Fruit fly (Drosophila melanogaster) whole organism, embryonic: ENCODE results near the gene mTerf3.

Source experiments
- Awh ChIP-seq: fragments of 200-800 bp; sonication (Bioruptor generic); IDR thresholded peaks from 2 replicates; pipeline ENCODE4, ENCODE4 v1.3.6; 2022; ENCODE audit warnings: missing biosample characterization, missing genetic modification characterization
- CG10321 ChIP-seq: fragments of 200-800 bp; sonication (Bioruptor generic); IDR thresholded peaks from 2 replicates; pipeline ENCODE4 v1.3.6; 2022; ENCODE audit warnings: missing biosample characterization, missing genetic modification characterization
- CG18764 ChIP-seq: fragments of 200-800 bp; sonication (Bioruptor generic); optimal IDR thresholded peaks from 3 replicates; lab custom pipeline; 2016; ENCODE audit warnings: missing biosample characterization, missing genetic modification characterization
- CG31388 ChIP-seq: fragments of 200-800 bp; sonication (Bioruptor generic); optimal IDR thresholded peaks from 2 replicates; lab custom pipeline; 2016; ENCODE audit warnings: missing biosample characterization, missing genetic modification characterization
- CG3726 ChIP-seq: fragments of 200-800 bp; sonication (Bioruptor generic); IDR thresholded peaks from 3 replicates; pipeline ENCODE4, ENCODE4 v1.3.6; 2022; ENCODE audit warnings: missing biosample characterization, missing genetic modification characterization
- CG7357 ChIP-seq: fragments of 200-800 bp; sonication (Bioruptor generic); IDR thresholded peaks from 3 replicates; pipeline ENCODE4 v1.3.6; 2022; ENCODE audit warnings: missing biosample characterization, missing genetic modification characterization
- CG9609 ChIP-seq: fragments of 200-800 bp; sonication (Bioruptor generic); optimal IDR thresholded peaks from 3 replicates; lab custom pipeline; 2016; ENCODE audit warnings: missing biosample characterization, missing genetic modification characterization
- D ChIP-seq, 2 experiments: fragments of 200-800 bp in 1 of 2; fragments of >200 bp in 1 of 2; sonication (Bioruptor generic) in 1 of 2; optimal IDR thresholded peaks; 2 replicates in 1 of 2; 3 replicates in 1 of 2; lab custom pipeline; 2017; ENCODE audit warnings: mild to moderate bottlenecking in 1 of 2, missing biosample characterization in 1 of 2, missing genetic modification characterization in 1 of 2, missing genetic modification reagents in 1 of 2
- Dek ChIP-seq: fragments of 200-800 bp; sonication (Bioruptor generic); optimal IDR thresholded peaks from 3 replicates; lab custom pipeline; 2019; ENCODE audit warnings: missing biosample characterization, mild to moderate bottlenecking, missing genetic modification characterization, moderate library complexity
- Eip74EF ChIP-seq, 2 experiments: fragments of 200-800 bp in 1 of 2; fragments of >200 bp in 1 of 2; sonication (Bioruptor generic) in 1 of 2; optimal IDR thresholded peaks; 2 replicates each; lab custom pipeline; 2017 to 2019; ENCODE audit warnings: missing biosample characterization in 2 of 2, missing genetic modification characterization in 2 of 2, mild to moderate bottlenecking in 1 of 2, moderate library complexity in 1 of 2
- Lim3 ChIP-seq: fragments of 200-800 bp; sonication (Bioruptor generic); IDR thresholded peaks from 2 replicates; pipeline ENCODE4 v1.3.6; 2022; ENCODE audit warnings: missing biosample characterization, missing genetic modification characterization
- Med ChIP-seq: fragments of 200-800 bp; sonication (Bioruptor generic); peaks from one replicate; lab custom pipeline; 2016; ENCODE audit warnings: missing biosample characterization, missing genetic modification characterization, mild to moderate bottlenecking, inconsistent platforms, moderate library complexity
- Oli ChIP-seq: fragments of 200-800 bp; sonication (Bioruptor generic); optimal IDR thresholded peaks from 2 replicates; lab custom pipeline; 2018; ENCODE audit warnings: missing biosample characterization, mild to moderate bottlenecking, missing genetic modification characterization, moderate library complexity
- Six4 ChIP-seq: fragments of 200-800 bp; sonication (Bioruptor generic); optimal IDR thresholded peaks from 2 replicates; lab custom pipeline; 2016; ENCODE audit warnings: missing biosample characterization, missing genetic modification characterization
- TFAM ChIP-seq: fragments of 200-800 bp; sonication (Bioruptor generic); optimal IDR thresholded peaks from 2 replicates; lab custom pipeline; 2017; ENCODE audit warnings: missing biosample characterization, missing genetic modification characterization, inconsistent platforms
- crol ChIP-seq: fragments of 200-800 bp; sonication (Bioruptor generic); IDR thresholded peaks from 2 replicates; pipeline ENCODE4 v1.3.6; 2022; ENCODE audit warnings: missing biosample characterization, missing genetic modification characterization
- crp ChIP-seq, 2 experiments: fragments of 200-800 bp; sonication (Bioruptor generic); optimal IDR thresholded peaks; 2 replicates in 1 of 2; 3 replicates in 1 of 2; lab custom pipeline; 2017; ENCODE audit warnings: missing biosample characterization in 2 of 2, missing genetic modification characterization in 2 of 2, mild to moderate bottlenecking in 1 of 2, moderate library complexity in 1 of 2
- dm ChIP-seq: fragments of 200-800 bp; sonication (Bioruptor generic); optimal IDR thresholded peaks from 3 replicates; lab custom pipeline; 2016; ENCODE audit warnings: missing biosample characterization, missing genetic modification characterization
- her ChIP-seq: fragments of 200-800 bp; sonication (Bioruptor generic); optimal IDR thresholded peaks from 2 replicates; lab custom pipeline; 2016; ENCODE audit warnings: missing biosample characterization, missing genetic modification characterization
- lov ChIP-seq, 2 experiments: fragments of 200-800 bp in 1 of 2; fragments of >200 bp in 1 of 2; sonication (Bioruptor generic) in 1 of 2; IDR thresholded peaks in 1 of 2; optimal IDR thresholded peaks in 1 of 2; 2 replicates in 1 of 2; 3 replicates in 1 of 2; pipeline versions ENCODE4 v1.3.6 to Lab custom; 2017 to 2022; ENCODE audit warnings: missing biosample characterization in 1 of 2, missing genetic modification characterization in 1 of 2
- phol ChIP-seq: fragments of 200-800 bp; sonication (Bioruptor generic); optimal IDR thresholded peaks from 3 replicates; lab custom pipeline; 2018; ENCODE audit warnings: missing biosample characterization, mild to moderate bottlenecking, missing genetic modification characterization, moderate library complexity
- sna ChIP-seq: fragments of 200-800 bp; sonication (Bioruptor generic); IDR thresholded peaks from 2 replicates; pipeline ENCODE4 v1.3.6; 2022; ENCODE audit warnings: missing biosample characterization, missing genetic modification characterization; ENCODE audit not compliant: partially characterized antibody
- stc ChIP-seq: fragments of 200-800 bp; sonication (Bioruptor generic); IDR thresholded peaks from 2 replicates; pipeline ENCODE4 v1.3.6; 2022; ENCODE audit warnings: missing biosample characterization, missing genetic modification characterization
- tup ChIP-seq: fragments of 200-800 bp; sonication (Bioruptor generic); optimal IDR thresholded peaks from 2 replicates; lab custom pipeline; 2016; ENCODE audit warnings: missing biosample characterization, mild to moderate bottlenecking, missing genetic modification characterization, moderate library complexity
- wek ChIP-seq: fragments of 200-800 bp; sonication (Bioruptor generic); optimal IDR thresholded peaks from 3 replicates; lab custom pipeline; 2018; ENCODE audit warnings: missing biosample characterization, mild to moderate bottlenecking, missing genetic modification characterization, moderate library complexity

The mTerf3 gene

DNA sequence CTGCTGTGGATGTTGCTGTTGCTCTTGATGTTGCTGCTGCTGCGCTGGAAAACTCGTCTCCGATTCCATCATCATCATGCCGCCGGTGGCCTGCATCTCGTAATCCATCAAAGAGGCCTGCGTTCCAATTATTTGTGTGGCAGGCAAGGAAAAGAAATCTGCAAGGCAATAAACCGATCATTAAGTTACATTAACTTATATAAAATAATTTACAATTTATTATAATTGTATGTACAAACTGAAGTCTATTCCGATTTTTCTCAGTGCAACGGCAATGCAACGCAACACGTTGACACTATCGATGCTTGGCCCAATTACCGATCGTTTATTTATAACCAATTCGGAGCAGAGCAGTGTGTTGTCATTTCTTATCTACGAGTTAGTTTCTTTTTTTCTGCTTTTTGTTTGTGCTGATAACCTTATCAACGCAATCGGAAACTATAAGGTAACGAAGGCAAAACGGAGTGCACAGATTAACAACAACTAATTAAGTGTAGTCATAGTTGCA, 49.5 kb downstream of the mTerf3 start (continued):
- TF ChIP-seq Six4 (GFP tag; lab: Kevin White, UChicago) (peak; percentile 54), stc (GFP tag; lab: Robert Waterston, UW) (peak; percentile 60), CG9609 (GFP tag; lab: Kevin White, UChicago) (no peak), D (optimal IDR thresholded peaks at IDR 0.05; lab: Kevin White, UChicago) (no peak), D (GFP tag; optimal IDR thresholded peaks at IDR 0.05; lab: Kevin White, UChicago) (peak; percentile 32), phol (tag; lab: Kevin White, UChicago) (peak; percentile 63), Oli (tag; lab: Kevin White, UChicago) (peak; percentile 68), tup (no peak), sna (GFP tag; lab: Robert Waterston, UW) (no peak), dm (GFP tag; lab: Kevin White, UChicago) (no peak), CG31388 (no peak), CG7357 (GFP tag; lab: Robert Waterston, UW) (no peak), Dek (peak; percentile 35), CG3726 (GFP tag; lab: Robert Waterston, UW) (0 out of 3 replicates have a peak, but pooled peaks have one; percentile 35), Awh (GFP tag; lab: Robert Waterston, UW) (0 out of 2 replicates have a peak, but pooled peaks have one; percentile 55), Lim3 (no peak), Med (GFP tag; lab: Kevin White, UChicago) (peak; percentile 76), lov (optimal IDR thresholded peaks at IDR 0.05; lab: Kevin White, UChicago) (no peak), lov (GFP tag; IDR thresholded peaks at IDR 0.05; lab: Robert Waterston, UW) (no peak), Eip74EF (GFP tag; optimal IDR thresholded peaks at IDR 0.05; lab: Kevin White, UChicago) (peak in 1 of 2 experiments; percentile 1), CG10321 (0 out of 2 replicates have a peak, but pooled peaks have one; percentile 19), TFAM (GFP tag; lab: Kevin White, UChicago) (no peak), wek (GFP tag; lab: Kevin White, UChicago) (peak; percentile 23), crol (no peak), crp (GFP tag; optimal IDR thresholded peaks at IDR 0.05; lab: Kevin White, UChicago) (no peak), CG18764 (GFP tag; lab: Kevin White, UChicago) (peak; percentile 17), her (peak; percentile 15)
